Worm (Caenorhabditis elegans) whole organism, mixed stage, embryonic: ENCODE results near the gene srt-39.

Experiments
- ceh-83 ChIP-seq: fragments of 200-800 bp; sonication (Bioruptor generic); optimal IDR thresholded peaks from 2 replicates; lab custom pipeline; 2018; ENCODE audit warnings: mild to moderate bottlenecking, missing genetic modification characterization, missing compliant biosample characterization
- elt-3 ChIP-seq: fragments of 150-350 bp; optimal IDR thresholded peaks from 2 replicates; lab custom pipeline; 2014; ENCODE audit warnings: missing biosample characterization, missing genetic modification characterization
- ham-2 ChIP-seq: fragments of 200-800 bp; sonication (Bioruptor generic); optimal IDR thresholded peaks from 2 replicates; lab custom pipeline; 2018; ENCODE audit warnings: mild to moderate bottlenecking, missing genetic modification characterization, missing compliant biosample characterization
- lsy-2 ChIP-seq: fragments of 150-350 bp; optimal IDR thresholded peaks from 2 replicates; lab custom pipeline; 2014; ENCODE audit warnings: missing biosample characterization, missing genetic modification characterization
- mab-5 ChIP-seq: fragments of 150-350 bp; optimal IDR thresholded peaks from 2 replicates; lab custom pipeline; 2014; ENCODE audit warnings: missing biosample characterization, missing genetic modification characterization
- nhr-12 ChIP-seq: fragments of 150-350 bp; optimal IDR thresholded peaks from 2 replicates; lab custom pipeline; 2014; ENCODE audit warnings: missing biosample characterization, missing genetic modification characterization
- nhr-237 ChIP-seq: fragments of 150-350 bp; optimal IDR thresholded peaks from 2 replicates; lab custom pipeline; 2014; ENCODE audit warnings: missing biosample characterization, missing genetic modification characterization
- nhr-76 ChIP-seq: sonication (generic microtip); optimal IDR thresholded peaks from 2 replicates; lab custom pipeline; 2017; ENCODE audit warnings: missing biosample characterization, missing genetic modification characterization
- pha-4 ChIP-seq: fragments of 150-350 bp; optimal IDR thresholded peaks from 2 replicates; lab custom pipeline; 2018; ENCODE audit warnings: missing biosample characterization, missing genetic modification reagents, missing genetic modification characterization
- sem-2 ChIP-seq: fragments of 200-800 bp; sonication (Bioruptor generic); optimal IDR thresholded peaks from 2 replicates; lab custom pipeline; 2018; ENCODE audit warnings: mild to moderate bottlenecking, missing genetic modification characterization, missing compliant biosample characterization
- snpc-4 ChIP-seq: fragments of 150-350 bp; optimal IDR thresholded peaks from 2 replicates; lab custom pipeline; 2014; ENCODE audit warnings: missing biosample characterization, missing genetic modification characterization
- unc-39 ChIP-seq: fragments of 150-350 bp; optimal IDR thresholded peaks from 2 replicates; lab custom pipeline; 2014; ENCODE audit warnings: missing biosample characterization, missing genetic modification characterization
- unc-62 ChIP-seq: fragments of 150-350 bp; optimal IDR thresholded peaks from 2 replicates; lab custom pipeline; 2014; ENCODE audit warnings: missing biosample characterization, missing genetic modification reagents, missing genetic modification characterization
- ztf-11 ChIP-seq: fragments of 150-350 bp; optimal IDR thresholded peaks from 2 replicates; lab custom pipeline; 2014; ENCODE audit warnings: missing biosample characterization, missing genetic modification characterization

DNA sequence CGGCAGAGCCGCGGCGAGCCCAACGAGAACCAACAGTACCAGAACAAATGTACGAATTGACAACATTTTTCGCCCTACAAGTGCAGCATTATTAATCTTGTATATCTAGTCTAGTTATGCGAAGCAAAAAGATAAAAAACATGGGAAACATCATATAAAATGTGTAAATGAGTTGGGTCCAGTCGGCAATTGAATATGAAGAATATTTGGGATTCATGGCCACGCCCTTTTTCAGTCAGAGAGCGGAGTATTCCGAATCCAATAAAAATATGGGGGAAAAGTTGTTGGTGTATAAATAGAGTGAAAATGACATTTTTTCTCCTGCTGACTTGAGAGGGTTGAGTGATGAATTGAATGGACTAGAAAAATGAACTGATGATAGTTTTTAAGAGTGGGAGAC, 21.5 kb downstream of the srt-39 start, which contains the start of gene nlp-46:
- no peak for TF ChIP-seq pha-4 (tag; lab: Kevin White, UChicago)
- TF ChIP-seq nhr-76 (tag; lab: Kevin White, UChicago) = no peak
- no peak for TF ChIP-seq nhr-237 (tag; lab: Kevin White, UChicago)
- TF ChIP-seq unc-62 (GFP tag; lab: Kevin White, UChicago) = no peak
- no peak for TF ChIP-seq elt-3 (tag; lab: Kevin White, UChicago)
- TF ChIP-seq lsy-2 (tag; lab: Kevin White, UChicago) = no peak
- TF ChIP-seq ztf-11 (tag; lab: Kevin White, UChicago) = no peak
- TF ChIP-seq nhr-12 (tag; lab: Kevin White, UChicago) = no peak
- TF ChIP-seq ham-2 (GFP tag; lab: Kevin White, UChicago) = no peak
- TF ChIP-seq snpc-4 = no peak
- no peak for TF ChIP-seq unc-39 (tag; lab: Kevin White, UChicago)
- no peak for TF ChIP-seq mab-5 (tag; lab: Kevin White, UChicago)
- no peak for TF ChIP-seq sem-2
- TF ChIP-seq ceh-83 (GFP tag; lab: Kevin White, UChicago) = no peak
